Fruit fly (Drosophila melanogaster): ENCODE measurements around the gene CG3081.

CG3081 gene

DNA sequence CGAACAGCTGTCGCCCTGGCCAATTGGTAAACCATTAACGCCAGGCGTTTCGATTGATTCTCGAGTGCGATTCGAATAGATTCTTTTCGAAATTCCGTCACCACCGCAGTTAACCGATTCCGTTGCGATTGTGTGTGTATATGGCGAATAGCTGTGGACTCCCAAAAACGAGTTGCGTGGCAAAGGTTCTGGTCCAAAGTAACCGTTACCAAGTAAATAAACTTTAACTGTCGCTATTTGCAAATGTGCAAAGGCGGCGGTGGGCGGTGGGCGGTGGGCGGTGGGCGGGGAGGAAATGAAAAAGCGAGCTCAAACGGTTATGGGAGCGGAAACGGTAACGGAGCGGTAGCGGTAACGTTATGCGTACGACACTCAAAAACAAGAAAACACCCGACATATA, at the start of gene CG3081:
Gene CG3081 (minus strand): TSS at position 101 of the 400 bp plus-strand sequence.
- TF ChIP-seq CTCF (optimal IDR thresholded peaks at IDR 0.05) = no peak
- TF ChIP-seq CG8478 (optimal IDR thresholded peaks at IDR 0.05) = no peak

DNA sequence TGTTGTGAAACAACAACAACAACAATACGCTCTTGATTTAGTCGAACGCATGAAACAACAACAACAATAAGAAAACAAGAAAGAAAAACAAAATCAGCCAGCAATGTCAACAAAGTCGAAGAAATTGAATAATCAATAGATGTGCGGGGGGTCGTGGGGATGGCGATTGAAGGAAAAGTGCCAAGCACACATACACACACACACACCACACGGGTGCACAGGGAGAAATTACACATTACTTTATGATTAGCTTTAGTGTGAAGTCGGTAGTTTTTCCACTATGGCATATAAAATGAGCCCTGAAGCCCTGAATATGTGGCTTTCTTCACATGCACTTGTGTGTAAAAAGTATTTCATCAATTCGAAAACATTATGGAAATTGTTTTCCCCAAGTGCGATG, 49.2 kb upstream of the CG3081 start:
- TF ChIP-seq CG8478 (optimal IDR thresholded peaks at IDR 0.05) (no peak), CTCF (optimal IDR thresholded peaks at IDR 0.05) (no peak)

DNA sequence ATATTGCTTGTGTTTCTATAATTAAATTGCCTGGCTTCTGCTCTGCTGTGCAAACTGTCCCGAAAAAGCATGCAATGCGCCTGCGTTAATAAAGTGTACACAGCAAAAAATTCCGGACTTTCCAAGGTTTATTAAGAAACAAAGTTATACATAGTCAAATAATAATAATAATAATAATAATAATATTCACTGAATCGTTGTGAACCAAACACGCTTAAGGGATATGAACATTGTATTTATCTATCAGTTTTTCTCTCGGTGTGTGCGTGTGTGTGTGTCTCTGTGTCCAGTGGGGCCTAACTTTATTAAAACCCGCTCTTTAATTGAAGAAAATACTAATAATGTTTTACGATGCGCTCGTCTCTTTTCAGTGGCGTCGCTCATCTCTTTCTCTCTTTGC, 47.4 kb upstream of the CG3081 start:
- TF ChIP-seq CG8478 (optimal IDR thresholded peaks at IDR 0.05) = no peak
- no peak for TF ChIP-seq CTCF (optimal IDR thresholded peaks at IDR 0.05)

DNA sequence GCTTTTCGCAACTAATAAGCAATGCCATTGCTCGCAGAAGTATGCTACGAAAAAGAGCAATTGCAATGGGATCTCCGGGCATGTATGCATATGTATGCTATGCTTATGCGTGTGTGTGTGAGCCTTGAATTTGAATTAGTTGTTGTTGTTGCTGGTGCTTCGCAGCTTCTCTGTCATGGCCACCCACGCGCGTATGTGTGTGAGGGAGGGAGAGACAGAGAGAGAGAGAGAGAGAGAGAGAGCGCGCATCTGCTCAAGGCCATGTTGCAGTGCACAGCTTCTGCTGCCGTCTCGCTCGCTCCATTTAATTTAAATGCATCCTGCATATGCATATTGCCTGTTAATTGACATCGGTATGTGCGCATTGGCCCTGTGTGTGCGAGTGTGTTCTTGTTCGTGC, 47.0 kb upstream of the CG3081 start:
- TF ChIP-seq CG8478 (optimal IDR thresholded peaks at IDR 0.05) (no peak), CTCF (optimal IDR thresholded peaks at IDR 0.05) (no peak)

DNA sequence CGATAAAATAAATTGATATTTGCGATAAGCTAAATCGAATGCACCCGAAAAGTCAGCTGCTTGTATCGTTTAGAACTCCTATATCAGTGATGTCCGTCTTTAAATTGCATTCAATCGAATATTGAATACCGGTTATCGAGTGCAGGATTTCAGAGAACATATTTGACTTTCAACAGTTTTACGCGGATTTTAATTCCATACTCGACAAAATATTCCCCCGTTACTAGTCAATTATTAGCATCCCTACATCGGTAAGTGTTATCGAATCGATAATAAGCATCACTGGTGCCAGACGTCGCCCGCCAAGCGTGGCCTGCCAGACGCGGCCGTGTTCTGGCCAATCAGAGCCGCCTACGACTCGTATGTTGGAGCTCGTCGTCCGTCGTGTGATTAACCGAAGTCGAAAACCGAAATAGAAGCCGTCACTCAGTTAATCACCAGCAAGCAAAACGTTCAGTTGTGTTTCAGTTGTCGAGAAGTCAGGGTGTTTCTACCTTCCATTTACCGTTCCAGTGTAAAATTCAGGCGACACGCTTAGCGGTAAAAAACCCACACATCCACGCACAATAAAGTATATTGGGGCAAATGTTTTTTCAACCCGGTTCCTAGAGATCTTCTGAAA, 44.1 kb upstream of the CG3081 start, which contains the start of gene ctp:
Gene ctp (plus strand): TSS at position 23 of the 622 bp plus-strand sequence.
- TF ChIP-seq CG8478 (optimal IDR thresholded peaks at IDR 0.05) = no peak
- TF ChIP-seq CTCF (optimal IDR thresholded peaks at IDR 0.05) = no peak

DNA sequence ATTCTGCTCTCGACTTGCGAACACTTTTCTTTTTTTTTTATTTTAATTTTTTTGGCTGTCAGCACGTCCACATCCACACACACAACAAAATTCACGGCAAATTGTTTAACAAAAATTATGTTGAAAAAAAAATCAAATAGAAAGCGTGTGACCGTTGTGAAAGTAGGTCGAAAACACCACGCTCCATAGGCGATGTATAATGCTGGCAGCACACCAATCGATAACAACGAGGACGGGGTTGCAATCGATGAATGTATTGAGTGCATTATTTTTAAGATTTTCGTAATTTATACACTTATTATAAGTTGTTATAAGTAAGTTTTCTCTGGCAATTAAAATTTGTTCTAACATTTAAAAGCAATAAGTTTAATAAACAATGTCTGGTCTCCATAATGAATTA, 42.9 kb upstream of the CG3081 start, which contains the start of gene Pp2C1:
Gene Pp2C1 (minus strand): TSS at position 181 of the 400 bp plus-strand sequence.
- TF ChIP-seq CTCF (optimal IDR thresholded peaks at IDR 0.05) (peak in 1 of 2 experiments; percentile 1), CG8478 (optimal IDR thresholded peaks at IDR 0.05) (no peak)

DNA sequence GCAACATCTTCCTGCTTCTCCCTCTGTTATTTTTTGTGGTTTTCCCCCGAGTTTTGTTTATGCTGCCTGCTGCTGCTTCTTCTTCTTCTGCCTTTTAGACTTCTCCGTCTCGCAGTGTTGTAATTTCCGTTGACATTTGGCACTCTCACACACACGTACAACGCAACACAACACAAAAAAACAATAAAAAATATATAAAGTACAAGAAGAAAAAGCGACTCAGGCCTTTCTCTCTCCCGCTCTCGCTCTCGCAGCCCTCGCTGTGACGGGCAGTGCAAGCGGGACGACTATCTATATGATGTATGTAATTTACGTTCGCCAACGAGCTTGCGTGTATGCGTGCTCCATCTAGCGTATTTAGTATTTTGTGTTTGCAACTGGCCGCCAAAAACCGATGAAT, 42.4 kb upstream of the CG3081 start:
- TF ChIP-seq CTCF (optimal IDR thresholded peaks at IDR 0.05) = no peak
- no peak for TF ChIP-seq CG8478 (optimal IDR thresholded peaks at IDR 0.05)

DNA sequence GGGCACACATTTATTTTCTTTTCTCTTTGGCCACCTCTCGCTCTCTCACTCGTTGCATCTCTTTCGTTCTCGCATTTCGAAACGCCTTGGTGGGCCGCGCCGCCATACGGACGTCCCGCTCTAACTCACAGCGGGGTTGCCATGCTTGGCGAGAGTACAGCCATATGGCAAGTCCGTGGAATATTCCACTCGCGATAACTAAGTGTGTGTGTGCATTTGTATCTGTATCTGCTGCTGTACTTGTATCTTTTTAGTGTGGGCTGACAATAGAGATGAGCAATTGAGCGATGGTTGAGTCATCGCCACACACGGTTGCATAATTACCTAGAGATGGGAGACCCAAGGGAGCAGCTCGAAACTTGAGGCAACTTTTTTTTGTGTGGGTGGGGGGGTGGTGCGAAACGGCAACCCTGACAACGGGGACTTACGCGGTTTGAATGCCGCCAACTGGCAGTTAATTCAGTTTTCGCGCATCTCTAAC, 40.7 kb upstream of the CG3081 start:
- TF ChIP-seq CTCF (optimal IDR thresholded peaks at IDR 0.05) (no peak), CG8478 (optimal IDR thresholded peaks at IDR 0.05) (no peak)

DNA sequence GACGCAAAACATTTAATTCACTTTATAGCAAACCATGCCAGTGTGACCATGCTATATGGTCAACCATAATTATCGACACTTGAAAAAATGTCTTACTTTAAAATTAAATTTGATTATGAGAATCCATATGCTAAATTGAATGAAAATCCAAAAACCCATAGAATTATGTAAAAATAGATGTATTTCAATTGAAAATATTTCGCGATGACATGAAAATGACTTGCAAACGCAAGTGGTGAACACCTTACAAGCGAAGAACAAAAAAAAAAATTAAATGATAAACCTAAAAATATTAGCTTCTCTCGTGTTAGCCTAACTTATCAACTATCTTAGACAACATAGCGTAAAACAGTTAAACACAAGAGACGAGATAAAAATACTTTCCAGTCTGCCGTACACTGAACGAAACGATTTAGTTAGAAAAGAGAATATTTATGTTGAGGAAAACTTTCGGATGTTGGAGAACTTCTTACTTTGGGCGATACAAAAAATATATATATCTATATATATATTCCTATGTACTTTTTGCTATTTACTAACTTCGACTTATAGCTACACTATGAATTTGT, 36.1 kb upstream of the CG3081 start:
- TF ChIP-seq CTCF (optimal IDR thresholded peaks at IDR 0.05) (no peak), CG8478 (optimal IDR thresholded peaks at IDR 0.05) (no peak)

DNA sequence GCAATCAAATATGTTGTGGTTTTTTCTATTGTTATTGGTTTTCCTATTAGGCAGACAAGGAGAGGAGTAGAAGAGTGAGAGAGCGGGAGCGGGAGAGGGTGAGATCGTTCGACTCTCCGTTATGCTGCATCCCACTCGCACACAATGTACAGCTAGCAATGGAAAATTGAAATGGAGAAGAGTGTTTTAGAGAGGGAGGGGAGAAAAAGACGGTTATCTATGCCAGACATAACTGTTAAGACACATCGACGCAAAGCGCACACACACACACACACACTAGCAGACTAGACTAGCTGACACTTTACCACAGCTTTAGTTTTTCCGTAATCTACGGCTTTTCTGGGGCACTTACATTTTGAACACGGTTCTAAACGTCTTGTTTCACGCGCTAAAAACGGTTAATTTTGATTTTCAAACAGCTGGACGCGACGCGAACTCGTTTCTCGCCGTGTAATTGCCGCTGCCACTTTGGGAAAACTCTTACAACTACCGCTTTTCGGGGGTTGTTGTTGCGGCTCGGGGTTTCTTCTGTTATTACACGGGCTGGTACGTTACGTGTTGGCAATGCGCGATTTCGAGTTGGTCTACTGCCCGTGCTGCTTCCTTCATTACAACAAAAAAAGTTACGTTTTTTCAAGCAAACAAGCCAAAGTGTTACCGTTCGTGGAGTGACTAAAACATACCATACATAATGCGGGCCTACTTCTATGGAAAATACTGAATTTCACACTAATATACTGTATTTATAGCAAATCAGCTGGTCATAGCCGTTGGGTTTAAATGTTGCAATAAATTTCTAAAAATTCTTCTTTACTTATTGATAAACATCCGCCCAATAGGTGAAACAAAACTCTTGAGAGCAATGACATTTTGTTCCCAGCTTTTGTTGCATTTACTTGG, 35.4 kb upstream of the CG3081 start, which contains the start of gene fzr:
Gene fzr (minus strand): TSS at position 625 of the 900 bp plus-strand sequence.
- no peak for TF ChIP-seq CG8478 (optimal IDR thresholded peaks at IDR 0.05)
- TF ChIP-seq CTCF (optimal IDR thresholded peaks at IDR 0.05) = no peak

DNA sequence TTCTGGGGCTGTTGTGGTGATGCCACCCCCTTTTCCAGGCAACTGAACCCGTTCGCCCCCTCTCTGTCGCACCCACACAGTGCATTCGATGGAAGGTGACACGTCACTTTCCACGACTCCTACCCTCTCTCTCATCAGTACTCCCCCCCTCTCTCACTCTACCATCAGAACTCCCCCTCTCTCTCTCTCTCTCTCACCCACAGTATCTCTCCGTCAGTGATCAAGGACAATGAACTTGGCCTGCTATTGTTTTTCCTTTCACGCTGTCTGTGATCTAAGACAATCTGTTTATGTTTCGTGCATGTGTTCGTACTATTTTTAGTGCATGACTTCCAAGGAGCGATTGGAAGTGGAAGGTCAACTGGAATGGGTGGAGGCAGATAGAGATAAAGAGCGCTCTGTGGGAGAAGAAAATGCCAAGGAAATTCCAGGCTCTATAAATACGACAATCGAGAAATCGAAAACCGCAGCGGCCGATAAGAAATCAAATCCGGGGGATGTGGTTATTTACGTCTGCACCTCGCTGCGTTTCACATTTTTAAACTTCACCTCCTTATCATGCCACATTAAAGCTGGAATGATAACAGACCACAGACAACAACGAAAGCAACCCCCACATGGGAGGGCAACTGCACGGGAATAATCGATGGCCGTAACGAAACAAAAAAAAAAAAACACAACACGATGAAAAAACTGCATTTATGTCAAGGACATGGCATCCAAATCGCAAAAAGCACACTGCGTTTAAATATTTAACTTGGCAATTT, 34.5 kb upstream of the CG3081 start:
- TF ChIP-seq CTCF (optimal IDR thresholded peaks at IDR 0.05) (no peak), CG8478 (optimal IDR thresholded peaks at IDR 0.05) (no peak)

DNA sequence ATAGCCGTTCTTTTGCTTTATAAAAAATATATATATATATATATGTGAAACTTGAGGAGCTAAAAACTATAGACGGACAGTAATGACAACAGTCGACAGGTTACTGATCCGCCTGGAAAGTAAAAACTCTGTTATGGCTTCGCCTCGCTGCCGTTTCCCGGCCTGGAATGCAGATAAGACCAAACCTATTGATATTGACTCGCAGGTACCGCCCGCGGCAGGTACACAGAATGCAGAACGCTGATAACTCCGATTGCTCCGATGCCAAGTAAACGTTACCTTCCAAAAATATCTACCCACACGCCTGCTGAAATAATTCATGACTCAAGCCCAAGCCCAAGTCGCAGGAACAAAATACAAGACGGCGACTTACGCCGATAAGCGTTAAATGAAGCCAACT, 33.6 kb upstream of the CG3081 start:
- TF ChIP-seq CG8478 (optimal IDR thresholded peaks at IDR 0.05) (no peak), CTCF (optimal IDR thresholded peaks at IDR 0.05) (no peak)

DNA sequence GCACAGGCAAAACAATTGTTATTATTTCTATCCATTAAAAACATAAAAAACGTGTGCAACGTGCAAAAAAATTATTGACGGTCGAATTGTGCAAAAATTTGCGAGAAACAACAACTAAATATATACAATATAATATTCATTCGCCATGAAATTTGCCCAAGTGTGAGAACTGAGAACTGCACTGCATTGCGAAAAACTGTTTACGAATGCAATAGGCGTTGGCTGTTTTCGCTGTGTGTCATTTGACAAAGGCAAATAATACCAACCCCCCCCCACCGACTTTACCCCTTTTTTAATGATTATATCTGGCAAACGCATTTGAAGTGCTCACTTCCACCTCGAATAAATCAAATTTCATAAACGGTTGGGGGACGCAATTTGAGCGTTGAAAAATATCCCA, 31.3 kb upstream of the CG3081 start:
- TF ChIP-seq CTCF (optimal IDR thresholded peaks at IDR 0.05) = no peak
- TF ChIP-seq CG8478 (optimal IDR thresholded peaks at IDR 0.05) = no peak

DNA sequence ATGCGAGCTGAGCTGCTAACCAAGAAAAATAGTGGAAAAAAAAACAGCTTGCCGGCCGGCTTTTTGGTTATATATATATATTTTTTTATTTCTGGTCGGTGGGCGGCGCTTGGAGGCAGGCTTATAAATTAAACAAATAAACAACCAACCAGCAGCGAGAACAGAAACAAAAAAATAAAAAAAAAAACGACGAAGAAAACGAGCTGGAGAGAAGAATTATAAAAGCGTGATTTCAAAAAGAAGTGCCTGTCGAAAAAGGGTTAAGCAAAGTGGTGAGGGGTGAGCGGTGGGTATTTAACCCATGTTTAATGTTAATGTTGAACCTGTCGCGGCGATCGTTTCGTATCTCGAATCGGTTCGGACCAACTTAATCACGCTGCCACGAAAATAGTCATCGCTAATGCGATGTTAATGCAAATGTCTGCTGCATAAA, 27.4 kb upstream of the CG3081 start:
- TF ChIP-seq CTCF (optimal IDR thresholded peaks at IDR 0.05) = no peak
- TF ChIP-seq CG8478 (optimal IDR thresholded peaks at IDR 0.05) = no peak

DNA sequence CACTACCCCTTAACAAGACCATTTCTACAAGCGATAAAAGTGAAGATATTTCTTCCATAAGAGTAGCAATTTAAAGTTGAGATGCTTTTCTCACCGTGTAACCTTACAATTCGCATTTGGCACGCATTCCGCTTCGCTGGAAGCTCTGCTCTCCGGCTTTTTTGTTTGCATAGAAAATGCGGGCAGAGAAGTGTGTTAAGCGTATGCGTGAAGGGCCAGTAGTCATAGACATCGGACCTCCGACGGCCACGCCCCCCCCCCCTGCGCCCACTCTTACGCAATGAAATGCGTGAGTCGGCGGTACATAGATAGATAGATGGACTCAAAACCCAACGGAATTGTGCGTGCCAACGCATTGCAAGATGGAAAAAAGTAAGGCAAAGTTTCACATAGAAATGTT, 25.7 kb upstream of the CG3081 start:
- TF ChIP-seq CTCF (optimal IDR thresholded peaks at IDR 0.05) (no peak), CG8478 (optimal IDR thresholded peaks at IDR 0.05) (no peak)

Measured in S2 (cell line).